Worm (Caenorhabditis elegans) whole organism, young adult: ENCODE measurements around the gene mrpl-48.
A peak's percentile ranks its signal among the peaks of the same experiment; 100 is the strongest.

Experiments
- B0035.1 ChIP-seq: sonication (generic microtip); optimal IDR thresholded peaks from 2 replicates; lab custom pipeline; 2016; ENCODE audit warnings: missing genetic modification characterization, mild to moderate bottlenecking, missing compliant biosample characterization, missing genotype, missing genetic modification reagents
- C06A6.2 ChIP-seq: fragments of 200-800 bp; sonication (Bioruptor generic); conservative IDR thresholded peaks from 2 replicates; pipeline ENCODE4 v1.3.6; 2022; ENCODE audit warnings: missing genetic modification characterization, missing compliant biosample characterization
- C17E4.6 ChIP-seq: fragments of 200-800 bp; sonication (Bioruptor generic); IDR thresholded peaks from 2 replicates; pipeline ENCODE4 v1.3.6; 2022; ENCODE audit warnings: missing genetic modification reagents, missing genetic modification characterization, missing compliant biosample characterization
- D2030.7 ChIP-seq: fragments of 200-800 bp; sonication (Bioruptor generic); IDR thresholded peaks from 2 replicates; pipeline ENCODE4 v1.3.6; 2022; ENCODE audit warnings: missing genetic modification reagents, missing genetic modification characterization, missing compliant biosample characterization
- F33H1.4 ChIP-seq: fragments of 200-800 bp; sonication (Bioruptor generic); IDR thresholded peaks from 2 replicates; pipeline ENCODE4 v1.3.6; 2022; ENCODE audit warnings: missing genetic modification reagents, missing genetic modification characterization, missing compliant biosample characterization
- F52B5.7 ChIP-seq: sonication (generic microtip); optimal IDR thresholded peaks from 2 replicates; lab custom pipeline; 2016; ENCODE audit warnings: mild to moderate bottlenecking, missing genetic modification characterization, missing compliant biosample characterization
- F57A8.1 ChIP-seq: fragments of 200-800 bp; sonication (Bioruptor generic); optimal IDR thresholded peaks from 2 replicates; lab custom pipeline; 2018; ENCODE audit warnings: mild to moderate bottlenecking, missing genetic modification characterization, moderate library complexity, missing compliant biosample characterization
- T26A5.8 ChIP-seq: sonication (generic microtip); optimal IDR thresholded peaks from 2 replicates; lab custom pipeline; 2016; ENCODE audit warnings: missing genetic modification characterization, missing compliant biosample characterization
- ZK185.1 ChIP-seq: sonication (generic microtip); optimal IDR thresholded peaks from 2 replicates; lab custom pipeline; 2016; ENCODE audit warnings: mild to moderate bottlenecking, missing genetic modification characterization, missing compliant biosample characterization; ENCODE audit not compliant: poor library complexity, severe bottlenecking
- akir-1 ChIP-seq: fragments of 200-800 bp; sonication (Bioruptor generic); optimal IDR thresholded peaks from 2 replicates; lab custom pipeline; 2018; ENCODE audit warnings: mild to moderate bottlenecking, missing genetic modification characterization, moderate library complexity, missing compliant biosample characterization
- athp-1 ChIP-seq: sonication (generic microtip); optimal IDR thresholded peaks from 2 replicates; lab custom pipeline; 2017; ENCODE audit warnings: mild to moderate bottlenecking, missing genetic modification characterization, missing compliant biosample characterization
- cebp-2 ChIP-seq: fragments of 200-800 bp; sonication (Bioruptor generic); IDR thresholded peaks from 2 replicates; pipeline ENCODE4 v1.3.6; 2022; ENCODE audit warnings: missing genetic modification characterization, missing compliant biosample characterization
- ceh-91 ChIP-seq: fragments of 200-800 bp; sonication (Bioruptor generic); IDR thresholded peaks from 2 replicates; pipeline ENCODE4 v1.3.6; 2022; ENCODE audit warnings: missing genetic modification reagents, missing genetic modification characterization, missing compliant biosample characterization
- dox-1 ChIP-seq: fragments of 200-800 bp; sonication (Bioruptor generic); IDR thresholded peaks from 2 replicates; pipeline ENCODE4 v1.3.6; 2022; ENCODE audit warnings: missing genetic modification reagents, missing genetic modification characterization, missing compliant biosample characterization
- efl-1 ChIP-seq: fragments of 150-350 bp; optimal IDR thresholded peaks from 2 replicates; lab custom pipeline; 2014; ENCODE audit warnings: missing biosample characterization, missing genetic modification reagents, missing genetic modification characterization
- egl-44 ChIP-seq: fragments of 200-800 bp; sonication (Bioruptor generic); IDR thresholded peaks from 2 replicates; pipeline ENCODE4 v1.3.6; 2022; ENCODE audit warnings: missing genetic modification reagents, missing genetic modification characterization, missing compliant biosample characterization
- lag-1 ChIP-seq: fragments of 200-800 bp; sonication (Bioruptor generic); IDR thresholded peaks from 2 replicates; pipeline ENCODE4 v1.3.6; 2022; ENCODE audit warnings: missing genetic modification reagents, missing genetic modification characterization, missing compliant biosample characterization
- let-607 ChIP-seq, 2 experiments: fragments of 200-800 bp in 1 of 2; sonication (Bioruptor generic) in 1 of 2; sonication (generic microtip) in 1 of 2; optimal IDR thresholded peaks; 2 replicates each; lab custom pipeline; 2016 to 2018; ENCODE audit warnings: mild to moderate bottlenecking in 2 of 2, missing compliant biosample characterization in 2 of 2, missing genetic modification characterization in 2 of 2, moderate library complexity in 2 of 2, missing genotype in 1 of 2
- lin-54 ChIP-seq: fragments of 200-800 bp; sonication (Bioruptor generic); optimal IDR thresholded peaks from 2 replicates; lab custom pipeline; 2018; ENCODE audit warnings: mild to moderate bottlenecking, missing genetic modification characterization, missing compliant biosample characterization
- lsl-1 ChIP-seq: fragments of 200-800 bp; sonication (Bioruptor generic); optimal IDR thresholded peaks from 2 replicates; lab custom pipeline; 2018; ENCODE audit warnings: mild to moderate bottlenecking, missing genetic modification characterization, moderate library complexity, missing compliant biosample characterization
- lsy-27 ChIP-seq: sonication (generic microtip); optimal IDR thresholded peaks from 2 replicates; lab custom pipeline; 2017; ENCODE audit warnings: missing genetic modification characterization, mild to moderate bottlenecking, missing compliant biosample characterization, antibody characterized with exemption, missing genotype, borderline replicate concordance; ENCODE audit not compliant: insufficient read depth
- madf-6 ChIP-seq: fragments of 200-800 bp; sonication (Bioruptor generic); IDR thresholded peaks from 2 replicates; pipeline ENCODE4 v1.3.6; 2022; ENCODE audit warnings: missing genetic modification reagents, missing genetic modification characterization, missing compliant biosample characterization
- madf-8 ChIP-seq: fragments of 200-800 bp; sonication (Bioruptor generic); conservative IDR thresholded peaks from 2 replicates; pipeline ENCODE4 v1.3.6; 2022; ENCODE audit warnings: missing genetic modification reagents, missing genetic modification characterization, missing compliant biosample characterization
- mcd-1 ChIP-seq: fragments of 200-800 bp; sonication (Bioruptor generic); IDR thresholded peaks from 2 replicates; pipeline ENCODE4 v1.3.6; 2022; ENCODE audit warnings: missing genetic modification reagents, missing genetic modification characterization, missing compliant biosample characterization
- nhr-120 ChIP-seq: fragments of 200-800 bp; sonication (Bioruptor generic); IDR thresholded peaks from 2 replicates; pipeline ENCODE4 v1.3.6; 2022; ENCODE audit warnings: missing genetic modification characterization, missing compliant biosample characterization
- nhr-27 ChIP-seq: fragments of 200-800 bp; sonication (Bioruptor generic); optimal IDR thresholded peaks from 2 replicates; lab custom pipeline; 2018; ENCODE audit warnings: mild to moderate bottlenecking, missing genetic modification characterization, moderate library complexity, missing compliant biosample characterization
- nhr-80 ChIP-seq: sonication (generic microtip); optimal IDR thresholded peaks from 2 replicates; lab custom pipeline; 2016; ENCODE audit warnings: missing genetic modification characterization, missing compliant biosample characterization
- pbrm-1 ChIP-seq: fragments of 200-800 bp; sonication (Bioruptor generic); IDR thresholded peaks from 2 replicates; pipeline ENCODE4 v1.3.6; 2022; ENCODE audit warnings: missing genetic modification reagents, missing genetic modification characterization, missing compliant biosample characterization
- snpc-4 ChIP-seq, 5 experiments: fragments of 150-350 bp in 1 of 5; sonication (generic microtip) in 4 of 5; optimal IDR thresholded peaks; 2 replicates each; lab custom pipeline; 2014 to 2018; ENCODE audit warnings: missing genetic modification characterization in 5 of 5, missing biosample characterization in 3 of 5, antibody characterized with exemption in 2 of 5, mild to moderate bottlenecking in 2 of 5, missing compliant biosample characterization in 2 of 5, missing genotype in 2 of 5, moderate library complexity in 2 of 5, missing genetic modification reagents in 1 of 5
- tbp1 ChIP-seq: fragments of 200-800 bp; sonication (Bioruptor generic); optimal IDR thresholded peaks from 2 replicates; lab custom pipeline; 2018; ENCODE audit warnings: mild to moderate bottlenecking, missing genetic modification characterization, missing compliant biosample characterization
- unc-130 ChIP-seq: sonication (generic microtip); optimal IDR thresholded peaks from 2 replicates; lab custom pipeline; 2016; ENCODE audit warnings: missing genetic modification reagents, missing genetic modification characterization, missing compliant biosample characterization
- xnd-1 ChIP-seq: sonication (generic microtip); optimal IDR thresholded peaks from 2 replicates; lab custom pipeline; 2016; ENCODE audit warnings: missing genotype, missing genetic modification reagents, missing genetic modification characterization, missing compliant biosample characterization
- ztf-18 ChIP-seq: sonication (generic microtip); optimal IDR thresholded peaks from 2 replicates; lab custom pipeline; 2016; ENCODE audit warnings: missing genotype, mild to moderate bottlenecking, missing genetic modification characterization, missing compliant biosample characterization
- ztf-22 ChIP-seq: fragments of 200-800 bp; sonication (Bioruptor generic); optimal IDR thresholded peaks from 2 replicates; lab custom pipeline; 2018; ENCODE audit warnings: mild to moderate bottlenecking, missing genetic modification characterization, moderate library complexity, missing compliant biosample characterization
- ztf-25 ChIP-seq: fragments of 200-800 bp; sonication (Bioruptor generic); IDR thresholded peaks from 2 replicates; pipeline ENCODE4 v1.3.6; 2022; ENCODE audit warnings: missing genetic modification reagents, missing genetic modification characterization, missing compliant biosample characterization
- ztf-26 ChIP-seq: sonication (generic microtip); optimal IDR thresholded peaks from 2 replicates; lab custom pipeline; 2017; ENCODE audit warnings: missing genetic modification characterization, missing compliant biosample characterization

mrpl-48 gene

DNA sequence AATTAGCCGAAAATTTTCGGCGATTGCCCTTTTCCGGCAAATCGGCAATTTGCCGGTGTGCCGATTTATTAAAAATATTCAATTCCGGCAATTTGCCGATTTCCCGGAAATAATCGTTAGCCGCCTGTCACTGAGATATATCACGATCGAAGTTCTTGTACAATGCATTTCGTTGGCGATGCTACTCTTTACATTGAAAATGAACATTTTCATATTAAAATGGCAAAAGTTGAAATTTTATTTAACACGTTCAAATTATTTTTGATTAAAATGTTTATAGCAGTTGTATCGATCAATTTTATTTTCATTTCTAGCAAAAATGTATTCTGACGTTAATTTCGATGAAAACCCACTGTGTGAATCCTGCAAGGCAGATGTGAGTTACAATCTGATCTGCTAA is 21.2 kb downstream of the mrpl-48 start, which contains the start of gene M03E7.3 (continued):
- TF ChIP-seq ztf-22 (GFP tag; lab: Kevin White, UChicago) (no peak), lsy-27 (no peak), F57A8.1 (GFP tag; lab: Kevin White, UChicago) (no peak), unc-130 (GFP tag; lab: Kevin White, UChicago) (no peak)

ce11 chrV:5617301-5617700 is 23.8 kb downstream of the mrpl-48 start, which contains the start of gene M03E7.2:
TSS of gene M03E7.2 (plus strand) at chrV:5617601.
- TF ChIP-seq let-607 (tag; optimal IDR thresholded peaks at IDR 0.05; lab: Kevin White, UChicago) (no peak), xnd-1 (no peak), lsl-1 (no peak), unc-130 (GFP tag; lab: Kevin White, UChicago) (no peak), ZK185.1 (tag; lab: Kevin White, UChicago) (no peak), cebp-2 (GFP tag; lab: Robert Waterston, UW) (no peak), C17E4.6 (GFP tag; lab: Robert Waterston, UW) (no peak), T26A5.8 (tag; lab: Kevin White, UChicago) (no peak), nhr-27 (tag; lab: Kevin White, UChicago) (no peak), B0035.1 (tag; lab: Kevin White, UChicago) (no peak), nhr-80 (tag; lab: Kevin White, UChicago) (no peak), madf-8 (GFP tag; lab: Robert Waterston, UW) (no peak)

ce11 chrV:5619372-5619771 is 25.9 kb downstream of the mrpl-48 start:
- TF ChIP-seq xnd-1 = peak; percentile 52
- TF ChIP-seq D2030.7 = peak; percentile 67
- TF ChIP-seq lin-54 (GFP tag; lab: Kevin White, UChicago) = peak; percentile 58
- TF ChIP-seq ceh-91 = peak; percentile 72
- peak; percentile 14 for TF ChIP-seq ztf-18 (tag; lab: Kevin White, UChicago)
- peak; percentile 58; the same call in 1 of the 2 replicates for TF ChIP-seq F33H1.4
- peak; percentile 86 for TF ChIP-seq mcd-1 (GFP tag; lab: Robert Waterston, UW)
- no peak for TF ChIP-seq F52B5.7
- TF ChIP-seq tbp1 (GFP tag; lab: Kevin White, UChicago) = peak; percentile 31
- TF ChIP-seq lag-1 (GFP tag; lab: Robert Waterston, UW) = no peak
- TF ChIP-seq snpc-4 (GFP tag; optimal IDR thresholded peaks at IDR 0.05; lab: Kevin White, UChicago) = no peak
- TF ChIP-seq snpc-4 (tag; optimal IDR thresholded peaks at IDR 0.05; lab: Kevin White, UChicago) = peak in 1 of 4 experiments; percentile 7
- TF ChIP-seq let-607 (tag; optimal IDR thresholded peaks at IDR 0.05; lab: Kevin White, UChicago) = no peak
- TF ChIP-seq madf-8 (GFP tag; lab: Robert Waterston, UW) = peak; percentile 22; the same call in 1 of the 2 replicates
- peak; percentile 47 for TF ChIP-seq efl-1 (GFP tag; lab: Kevin White, UChicago)
- TF ChIP-seq madf-6 (GFP tag; lab: Robert Waterston, UW) = peak; percentile 63
- TF ChIP-seq nhr-120 = no peak
- no peak for TF ChIP-seq pbrm-1
- peak; percentile 89 for TF ChIP-seq lsl-1

DNA sequence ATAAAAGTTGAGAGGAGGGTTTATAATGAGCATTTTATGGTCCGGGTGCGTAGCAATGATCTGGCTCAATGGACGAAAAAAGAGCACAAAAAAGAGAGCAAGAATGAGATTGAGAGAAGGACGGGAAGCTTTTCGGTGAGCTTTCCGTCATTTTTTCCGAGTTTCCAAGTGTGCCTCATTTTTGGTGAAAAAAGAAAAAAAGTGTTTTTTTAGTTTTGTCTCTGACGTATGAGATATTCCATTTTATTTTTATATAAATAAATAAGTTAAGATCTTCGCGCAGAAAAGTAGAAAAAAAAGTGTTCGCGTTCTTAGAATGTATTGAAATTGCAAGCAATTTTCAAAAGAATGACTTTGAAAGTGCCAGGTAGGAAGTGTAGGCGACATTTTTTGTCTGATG is 26.5 kb downstream of the mrpl-48 start, which contains the start of gene memb-2:
memb-2 (minus strand) TSS at position 101 of the 400 bp plus-strand sequence.
- TF ChIP-seq pbrm-1 (no peak), C06A6.2 (GFP tag; lab: Robert Waterston, UW) (no peak), egl-44 (GFP tag; lab: Robert Waterston, UW) (no peak)

ce11 chrV:5621390-5621789 is 27.9 kb downstream of the mrpl-48 start, which contains the start of gene M03E7.1:
TSS of gene M03E7.1 (plus strand) at chrV:5621690.
- TF ChIP-seq ztf-26 (no peak), mcd-1 (GFP tag; lab: Robert Waterston, UW) (no peak), C06A6.2 (GFP tag; lab: Robert Waterston, UW) (no peak), nhr-27 (tag; lab: Kevin White, UChicago) (no peak), lin-54 (GFP tag; lab: Kevin White, UChicago) (no peak), dox-1 (GFP tag; lab: Robert Waterston, UW) (no peak), athp-1 (tag; lab: Kevin White, UChicago) (no peak), akir-1 (GFP tag; lab: Kevin White, UChicago) (no peak), ztf-25 (GFP tag; lab: Robert Waterston, UW) (no peak), tbp1 (GFP tag; lab: Kevin White, UChicago) (no peak), ztf-18 (tag; lab: Kevin White, UChicago) (no peak)
